In the genomic region with DNA sequence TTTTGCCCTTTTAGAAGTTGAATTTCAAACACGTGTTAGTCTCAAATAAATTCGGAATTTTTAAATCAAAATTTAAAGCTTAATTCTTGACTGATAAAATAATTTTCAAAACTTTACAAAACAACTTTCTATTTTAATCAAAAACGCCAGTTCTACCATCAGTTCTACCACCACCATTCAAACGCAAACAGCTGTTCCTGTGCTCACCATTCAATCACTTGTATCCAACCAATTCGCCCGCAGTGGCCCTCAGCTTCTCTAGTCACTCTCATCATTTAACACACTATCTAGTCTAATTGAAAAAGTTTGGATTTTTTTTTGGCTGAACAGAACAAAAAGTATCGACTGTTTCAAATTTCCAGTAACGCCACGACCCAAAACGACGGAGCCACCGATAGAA, we compare ENCODE assay signal across 2 worm cellular contexts.
TF ChIP-seq lines count a peak whose summit lies in the region.

No protein-coding gene starts in this region.

TF ChIP-seq in whole organism, L1 larva, 84 proteins besides CTCF, POLR2A, EP300 and RAD21:
- TF ChIP-seq blmp-1 (tag; optimal IDR thresholded peaks at IDR 0.05; lab: Kevin White, UChicago), result no peak
- TF ChIP-seq rnt-1 (tag; optimal IDR thresholded peaks at IDR 0.05; lab: Kevin White, UChicago), result peak; percentile 25
- TF ChIP-seq nhr-47 (tag; optimal IDR thresholded peaks at IDR 0.05; lab: Kevin White, UChicago), result no peak
- no peak for TF ChIP-seq C16A3.4 (tag; optimal IDR thresholded peaks at IDR 0.05; lab: Kevin White, UChicago)
- TF ChIP-seq pag-3 (tag; optimal IDR thresholded peaks at IDR 0.05; lab: Kevin White, UChicago; ENCODE audit: borderline replicate concordance, insufficient read depth), result no peak
- TF ChIP-seq unc-86 (tag; optimal IDR thresholded peaks at IDR 0.05; lab: Kevin White, UChicago), result no peak
- no peak for TF ChIP-seq aly-2 (tag; optimal IDR thresholded peaks at IDR 0.05; lab: Kevin White, UChicago)
- TF ChIP-seq lin-14 (GFP tag; optimal IDR thresholded peaks at IDR 0.05; lab: Kevin White, UChicago), result peak; percentile 12
- no peak for TF ChIP-seq ets-5 (GFP tag; IDR thresholded peaks at IDR 0.05; lab: Robert Waterston, UW)
- peak; percentile 28 for TF ChIP-seq dsc-1 (tag; optimal IDR thresholded peaks at IDR 0.05; lab: Kevin White, UChicago)
- TF ChIP-seq nhr-19 (GFP tag; conservative IDR thresholded peaks at IDR 0.05; lab: Robert Waterston, UW), result no peak

TF ChIP-seq in whole organism, mixed stage, embryonic, 35 proteins besides CTCF, POLR2A, EP300 and RAD21:
- no peak for TF ChIP-seq bed-3 (GFP tag; optimal IDR thresholded peaks at IDR 0.05; lab: Kevin White, UChicago)
- peak; percentile 94 for TF ChIP-seq hlh-1 (tag; optimal IDR thresholded peaks at IDR 0.05; lab: Kevin White, UChicago)
TF ChIP-seq in whole organism, mixed stage, embryonic: peak in this region for 1.
